Fruit fly (Drosophila melanogaster) whole organism, embryonic: ENCODE data around the gene Rab3-GAP.

Experiments used
- CG10431 ChIP-seq: fragments of 200-800 bp; sonication (Bioruptor generic); optimal IDR thresholded peaks from 3 replicates; lab custom pipeline; 2018; ENCODE audit warnings: missing biosample characterization, mild to moderate bottlenecking, missing genetic modification characterization
- Hr39 ChIP-seq: fragments of >200 bp; optimal IDR thresholded peaks from 2 replicates; lab custom pipeline; 2017
- insv ChIP-seq, 2 experiments: fragments of 200-800 bp; sonication (Bioruptor generic); optimal IDR thresholded peaks; 3 replicates each; lab custom pipeline; 2016 to 2018; ENCODE audit warnings: missing biosample characterization in 2 of 2, missing genetic modification characterization in 2 of 2
- zen ChIP-seq: fragments of 200-800 bp; sonication (Bioruptor generic); optimal IDR thresholded peaks from 3 replicates; lab custom pipeline; 2018; ENCODE audit warnings: missing biosample characterization, mild to moderate bottlenecking, missing genetic modification characterization, moderate library complexity

- TF ChIP-seq Hr39 (no peak), zen (tag; lab: Kevin White, UChicago) (peak; percentile 98), CG10431 (GFP tag; lab: Kevin White, UChicago) (peak; percentile 33), insv (GFP tag; optimal IDR thresholded peaks at IDR 0.05; lab: Kevin White, UChicago) (peak in 1 of 2 experiments; percentile 30)
These were observed 40.5 kb upstream of the Rab3-GAP start, which contains the start of the genes Patsas and ThrRS for dm6 chr2L:12103231-12104210.
